Fruit fly (Drosophila melanogaster): ENCODE results near the gene CG9550.

dm6 chr2L:6498448-6498847 lies 1.6 kb downstream of the CG9550 start, which contains the start of gene CG31637:
- no peak for TF ChIP-seq CG8478 (optimal IDR thresholded peaks at IDR 0.05)
- TF ChIP-seq psq (optimal IDR thresholded peaks at IDR 0.05) = no peak
- TF ChIP-seq usp (GFP tag; optimal IDR thresholded peaks at IDR 0.05) = no peak
- TF ChIP-seq pan (optimal IDR thresholded peaks at IDR 0.05) = no peak

All from whole organism.